Worm (Caenorhabditis elegans): ENCODE data around the gene F19G12.3.
A peak's percentile ranks its signal among the peaks of the same experiment; 100 is the strongest.

DNA sequence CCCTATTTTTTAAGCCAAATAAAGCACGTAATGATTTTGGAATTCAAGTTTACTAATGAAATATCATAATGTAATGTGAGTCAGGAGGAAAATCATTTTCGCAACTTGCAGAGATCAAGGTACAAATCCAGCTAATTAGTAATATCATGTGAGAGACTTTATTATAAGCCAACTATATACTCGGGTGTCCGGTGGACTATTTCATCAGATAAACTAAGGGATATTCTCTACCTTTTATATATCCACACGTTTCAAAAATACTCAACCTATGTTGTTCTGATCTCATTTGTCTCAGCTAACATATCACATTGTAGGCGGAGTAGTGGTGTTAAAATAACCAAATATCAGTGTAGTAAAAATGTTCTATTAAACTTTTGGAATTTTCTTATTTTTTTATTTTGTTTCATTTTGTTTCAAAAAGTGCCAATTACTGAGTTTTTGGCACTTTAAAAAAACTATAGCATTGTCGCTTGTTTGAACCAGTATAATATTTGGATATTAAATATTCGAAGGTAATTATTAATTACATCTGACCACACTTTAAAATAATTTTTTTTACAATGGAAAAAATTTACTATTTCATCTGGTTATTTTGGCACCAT, 35.1 kb upstream of the F19G12.3 start:
- peak; percentile 85 for TF ChIP-seq ztf-3 (GFP tag; optimal IDR thresholded peaks at IDR 0.05)
- TF ChIP-seq pbrm-1 (GFP tag; IDR thresholded peaks at IDR 0.05): peak; percentile 84
- no peak for TF ChIP-seq attf-3 (GFP tag; conservative IDR thresholded peaks at IDR 0.05)
- peak; percentile 92 for TF ChIP-seq tlf-1 (GFP tag; optimal IDR thresholded peaks at IDR 0.05)
- TF ChIP-seq nfyb-1 (GFP tag; IDR thresholded peaks at IDR 0.05): peak; percentile 93
- TF ChIP-seq snpc-4 (GFP tag; optimal IDR thresholded peaks at IDR 0.05): no peak
- TF ChIP-seq snpc-4 (tag; optimal IDR thresholded peaks at IDR 0.05): peak; percentile 41 to 81 (median 69)
- peak; percentile 3 for TF ChIP-seq snpc-3.4 (tag; optimal IDR thresholded peaks at IDR 0.05)
- no peak for TF ChIP-seq die-1 (tag; optimal IDR thresholded peaks at IDR 0.05)
- TF ChIP-seq nhr-179 (tag; optimal IDR thresholded peaks at IDR 0.05): peak; percentile 25
- peak; percentile 64; the same call in 1 of the 2 replicates for TF ChIP-seq let-526 (GFP tag; IDR thresholded peaks at IDR 0.05)

All from whole organism, young adult.